Fruit fly (Drosophila melanogaster) whole organism, embryonic: ENCODE data around the gene Syx5.
A peak's percentile ranks its signal among the peaks of the same experiment; 100 is the strongest.

Experiments
- Aef1 ChIP-seq: fragments of 200-800 bp; sonication (Bioruptor generic); IDR thresholded peaks from 3 replicates; pipeline ENCODE4 v1.3.6; 2022; ENCODE audit warnings: missing biosample characterization, missing genetic modification characterization
- Atf6 ChIP-seq: fragments of 200-800 bp; sonication (Bioruptor generic); IDR thresholded peaks from 2 replicates; pipeline ENCODE4 v1.3.6; 2022; ENCODE audit warnings: missing biosample characterization, missing genetic modification characterization
- CG10321 ChIP-seq: fragments of 200-800 bp; sonication (Bioruptor generic); IDR thresholded peaks from 2 replicates; pipeline ENCODE4 v1.3.6; 2022; ENCODE audit warnings: missing biosample characterization, missing genetic modification characterization
- CG10543 ChIP-seq: fragments of 200-800 bp; sonication (Bioruptor generic); optimal IDR thresholded peaks from 3 replicates; lab custom pipeline; 2017; ENCODE audit warnings: missing biosample characterization, mild to moderate bottlenecking, missing genetic modification characterization, moderate library complexity
- CG10654 ChIP-seq: fragments of 200-800 bp; sonication (Bioruptor generic); optimal IDR thresholded peaks from 2 replicates; lab custom pipeline; 2016; ENCODE audit warnings: missing biosample characterization, missing genetic modification characterization
- CG1233 ChIP-seq: fragments of 200-800 bp; sonication (Bioruptor generic); optimal IDR thresholded peaks from 4 replicates; lab custom pipeline; 2018; ENCODE audit warnings: missing biosample characterization, mild to moderate bottlenecking, missing genetic modification characterization
- CG14441 ChIP-seq: fragments of 200-800 bp; sonication (Bioruptor generic); IDR thresholded peaks from 2 replicates; pipeline ENCODE4 v1.3.6; 2022; ENCODE audit warnings: missing biosample characterization, missing genetic modification characterization
- CG16813 ChIP-seq: fragments of 200-800 bp; sonication (Bioruptor generic); IDR thresholded peaks from 3 replicates; pipeline ENCODE4 v1.3.6; 2022; ENCODE audit warnings: missing biosample characterization, missing genetic modification characterization; ENCODE audit not compliant: partially characterized antibody
- CG16815 ChIP-seq: fragments of 200-800 bp; sonication (Bioruptor generic); optimal IDR thresholded peaks from 3 replicates; lab custom pipeline; 2017; ENCODE audit warnings: missing biosample characterization, mild to moderate bottlenecking, missing genetic modification characterization
- CG17802 ChIP-seq: fragments of 200-800 bp; sonication (Bioruptor generic); optimal IDR thresholded peaks from 2 replicates; lab custom pipeline; 2018; ENCODE audit warnings: missing biosample characterization, mild to moderate bottlenecking, missing genetic modification characterization, moderate library complexity
- CG18011 ChIP-seq: fragments of 200-800 bp; sonication (Bioruptor generic); optimal IDR thresholded peaks from 2 replicates; lab custom pipeline; 2017; ENCODE audit warnings: missing biosample characterization, missing genetic modification characterization, mild to moderate bottlenecking, moderate library complexity, missing genotype
- CG30403 ChIP-seq: fragments of 200-800 bp; sonication (Bioruptor generic); optimal IDR thresholded peaks from 3 replicates; lab custom pipeline; 2016; ENCODE audit warnings: missing biosample characterization, missing genetic modification characterization
- CG3065 ChIP-seq: fragments of 200-800 bp; sonication (Bioruptor generic); optimal IDR thresholded peaks from 2 replicates; lab custom pipeline; 2016; ENCODE audit warnings: missing biosample characterization, missing genetic modification characterization
- CG31365 ChIP-seq: fragments of 200-800 bp; sonication (Bioruptor generic); optimal IDR thresholded peaks from 2 replicates; lab custom pipeline; 2018; ENCODE audit warnings: missing biosample characterization, mild to moderate bottlenecking, missing genetic modification characterization
- CG32767 ChIP-seq: fragments of 200-800 bp; sonication (Bioruptor generic); IDR thresholded peaks from 2 replicates; pipeline ENCODE4 v1.3.6; 2022; ENCODE audit warnings: missing biosample characterization, missing genetic modification characterization
- CG4360 ChIP-seq: fragments of 200-800 bp; sonication (Bioruptor generic); IDR thresholded peaks from 2 replicates; pipeline ENCODE4 v1.3.6; 2022; ENCODE audit warnings: missing biosample characterization, missing genetic modification characterization
- CG43689 ChIP-seq: fragments of 200-800 bp; sonication (Bioruptor generic); IDR thresholded peaks from 2 replicates; pipeline ENCODE4 v1.3.6; 2022; ENCODE audit warnings: missing biosample characterization, missing genetic modification characterization
- CG4424 ChIP-seq: fragments of 200-800 bp; sonication (Bioruptor generic); optimal IDR thresholded peaks from 3 replicates; lab custom pipeline; 2016; ENCODE audit warnings: missing biosample characterization, missing genetic modification characterization
- CG4854 ChIP-seq: fragments of 200-800 bp; sonication (Bioruptor generic); optimal IDR thresholded peaks from 2 replicates; lab custom pipeline; 2016; ENCODE audit warnings: missing biosample characterization, missing genetic modification characterization, inconsistent platforms
- CG6254 ChIP-seq: fragments of 200-800 bp; sonication (Bioruptor generic); optimal IDR thresholded peaks from 3 replicates; lab custom pipeline; 2017; ENCODE audit warnings: mild to moderate bottlenecking, missing biosample characterization, missing genetic modification reagents, missing genetic modification characterization
- CG7357 ChIP-seq: fragments of 200-800 bp; sonication (Bioruptor generic); IDR thresholded peaks from 3 replicates; pipeline ENCODE4 v1.3.6; 2022; ENCODE audit warnings: missing biosample characterization, missing genetic modification characterization
- CG7839 ChIP-seq: fragments of 200-800 bp; sonication (Bioruptor generic); optimal IDR thresholded peaks from 3 replicates; lab custom pipeline; 2018; ENCODE audit warnings: missing biosample characterization, mild to moderate bottlenecking, missing genetic modification characterization, moderate library complexity
- CG8290 ChIP-seq, 3 experiments: fragments of 200-800 bp; sonication (Bioruptor generic); optimal IDR thresholded peaks; 2 replicates each; lab custom pipeline; 2016 to 2019; ENCODE audit warnings: missing biosample characterization in 3 of 3, missing genetic modification characterization in 3 of 3, mild to moderate bottlenecking in 2 of 3, moderate library complexity in 1 of 3
- CG9876 ChIP-seq: fragments of 200-800 bp; sonication (Bioruptor generic); optimal IDR thresholded peaks from 2 replicates; lab custom pipeline; 2016; ENCODE audit warnings: missing biosample characterization, missing genetic modification characterization
- CHES-1-like ChIP-seq: fragments of 200-800 bp; sonication (Bioruptor generic); optimal IDR thresholded peaks from 2 replicates; lab custom pipeline; 2016; ENCODE audit warnings: missing biosample characterization, missing genetic modification characterization
- CTCF ChIP-seq: fragments of 200-800 bp; sonication (Bioruptor generic); optimal IDR thresholded peaks from 2 replicates; lab custom pipeline; 2017; ENCODE audit warnings: missing biosample characterization, mild to moderate bottlenecking, missing genetic modification characterization, moderate library complexity
- Dfd ChIP-seq, 2 experiments: fragments of >200 bp; optimal IDR thresholded peaks; 2 replicates each; lab custom pipeline; 2017; ENCODE audit warnings: missing biosample characterization in 2 of 2, missing genetic modification characterization in 2 of 2
- Gsc ChIP-seq: fragments of 200-800 bp; sonication (Bioruptor generic); IDR thresholded peaks from 2 replicates; pipeline ENCODE4 v1.3.6; 2022; ENCODE audit warnings: missing biosample characterization, missing genetic modification characterization
- Kr ChIP-seq: fragments of 200-800 bp; sonication (Bioruptor generic); optimal IDR thresholded peaks from 2 replicates; lab custom pipeline; 2017; ENCODE audit warnings: missing biosample characterization, mild to moderate bottlenecking, missing genetic modification characterization
- Lpt ChIP-seq: fragments of >200 bp; optimal IDR thresholded peaks from 2 replicates; lab custom pipeline; 2018; ENCODE audit warnings: missing biosample characterization, missing genetic modification characterization
- Side ChIP-seq: fragments of 200-800 bp; sonication (Bioruptor generic); optimal IDR thresholded peaks from 2 replicates; lab custom pipeline; 2016; ENCODE audit warnings: missing biosample characterization, missing genetic modification characterization
- Sry-β ChIP-seq: fragments of 200-800 bp; sonication (Bioruptor generic); optimal IDR thresholded peaks from 2 replicates; lab custom pipeline; 2018; ENCODE audit warnings: missing biosample characterization, mild to moderate bottlenecking, missing genetic modification characterization, moderate library complexity
- Sry-δ ChIP-seq: fragments of 200-800 bp; sonication (Bioruptor generic); optimal IDR thresholded peaks from 2 replicates; lab custom pipeline; 2016; ENCODE audit warnings: missing biosample characterization, missing genetic modification characterization
- bab2 ChIP-seq: fragments of 200-800 bp; sonication (Bioruptor generic); optimal IDR thresholded peaks from 2 replicates; lab custom pipeline; 2016; ENCODE audit warnings: missing biosample characterization, missing genetic modification characterization
- bbx ChIP-seq: fragments of 200-800 bp; sonication (Bioruptor generic); IDR thresholded peaks from 2 replicates; pipeline ENCODE4 v1.3.6; 2022; ENCODE audit warnings: missing biosample characterization, missing genetic modification characterization; ENCODE audit not compliant: partially characterized antibody
- corto ChIP-seq: fragments of 200-800 bp; sonication (Bioruptor generic); optimal IDR thresholded peaks from 2 replicates; lab custom pipeline; 2016; ENCODE audit warnings: missing biosample characterization, mild to moderate bottlenecking, missing genetic modification characterization, moderate library complexity
- exex ChIP-seq: fragments of 200-800 bp; sonication (Bioruptor generic); optimal IDR thresholded peaks from 4 replicates; lab custom pipeline; 2018; ENCODE audit warnings: missing biosample characterization, mild to moderate bottlenecking, missing genetic modification characterization, moderate library complexity
- fu2 ChIP-seq: fragments of 200-800 bp; sonication (Bioruptor generic); optimal IDR thresholded peaks from 2 replicates; lab custom pipeline; 2016; ENCODE audit warnings: missing biosample characterization, missing genetic modification characterization
- lab ChIP-seq: fragments of 200-800 bp; sonication (Bioruptor generic); optimal IDR thresholded peaks from 3 replicates; lab custom pipeline; 2017; ENCODE audit warnings: missing biosample characterization, missing genetic modification characterization, mild to moderate bottlenecking, moderate library complexity, missing genetic modification reagents
- lola ChIP-seq, 3 experiments: fragments of >200 bp in 2 of 3; fragments of 200-800 bp in 1 of 3; sonication (Bioruptor generic) in 1 of 3; optimal IDR thresholded peaks; 2 replicates each; lab custom pipeline; 2017 to 2019; ENCODE audit warnings: missing biosample characterization in 3 of 3, missing genetic modification characterization in 3 of 3, mild to moderate bottlenecking in 1 of 3, moderate library complexity in 1 of 3
- luna ChIP-seq: fragments of 200-800 bp; sonication (Bioruptor generic); optimal IDR thresholded peaks from 2 replicates; lab custom pipeline; 2016; ENCODE audit warnings: missing biosample characterization, missing genetic modification characterization
- nmo ChIP-seq: fragments of 200-800 bp; sonication (Bioruptor generic); optimal IDR thresholded peaks from 2 replicates; lab custom pipeline; 2018; ENCODE audit warnings: missing biosample characterization, mild to moderate bottlenecking, missing genetic modification characterization, moderate library complexity
- pb ChIP-seq: fragments of 200-800 bp; sonication (Bioruptor generic); optimal IDR thresholded peaks from 3 replicates; lab custom pipeline; 2016; ENCODE audit warnings: missing biosample characterization, missing genetic modification characterization
- pfk ChIP-seq: fragments of 200-800 bp; sonication (Bioruptor generic); optimal IDR thresholded peaks from 2 replicates; lab custom pipeline; 2018; ENCODE audit warnings: missing biosample characterization, mild to moderate bottlenecking, missing genetic modification characterization, moderate library complexity
- schlank ChIP-seq: fragments of 200-800 bp; sonication (Bioruptor generic); optimal IDR thresholded peaks from 2 replicates; lab custom pipeline; 2018; ENCODE audit warnings: missing biosample characterization, mild to moderate bottlenecking, missing genetic modification characterization
- slp2 ChIP-seq: fragments of 200-800 bp; sonication (Bioruptor generic); optimal IDR thresholded peaks from 2 replicates; lab custom pipeline; 2016; ENCODE audit warnings: missing biosample characterization, missing genetic modification characterization
- toy ChIP-seq: fragments of 200-800 bp; sonication (Bioruptor generic); IDR thresholded peaks from 2 replicates; pipeline ENCODE4 v1.3.6; 2022; ENCODE audit warnings: missing biosample characterization, missing genetic modification characterization
- unc-4 ChIP-seq: fragments of 200-800 bp; sonication (Bioruptor generic); IDR thresholded peaks from 2 replicates; pipeline ENCODE4 v1.3.6; 2022; ENCODE audit warnings: missing biosample characterization, missing genetic modification characterization; ENCODE audit not compliant: partially characterized antibody
- vfl ChIP-seq: fragments of 200-800 bp; sonication (Bioruptor generic); optimal IDR thresholded peaks from 2 replicates; lab custom pipeline; 2016; ENCODE audit warnings: missing biosample characterization, missing genetic modification characterization
- wdn ChIP-seq: fragments of 200-800 bp; sonication (Bioruptor generic); IDR thresholded peaks from 2 replicates; pipeline ENCODE4 v1.3.6; 2022; ENCODE audit warnings: missing biosample characterization, missing genetic modification characterization

Gene Syx5

DNA sequence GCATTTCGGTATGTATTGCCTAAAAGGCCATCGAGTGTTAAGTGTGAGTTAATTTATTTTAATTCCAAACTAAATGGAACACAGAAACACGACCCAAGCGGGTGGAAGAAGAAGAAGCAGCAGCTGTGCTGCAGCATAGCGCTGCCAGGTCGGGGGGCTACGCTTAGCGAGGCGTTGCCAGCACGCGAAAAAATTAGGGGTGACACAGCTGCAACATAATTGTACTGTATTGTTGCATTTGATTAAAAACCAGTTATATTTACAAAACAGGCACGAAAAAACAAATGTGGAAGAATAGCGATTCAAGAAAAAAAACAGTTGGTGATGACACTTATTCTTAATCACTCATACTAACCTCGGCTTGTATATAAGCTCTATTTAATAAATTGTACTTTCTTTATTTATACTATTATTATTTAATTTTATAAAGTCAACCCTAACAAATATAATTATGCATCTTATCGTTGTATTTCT is 43.1 kb downstream of the Syx5 start (continued):
- TF ChIP-seq fu2 (peak; percentile 47), Atf6 (GFP tag; lab: Robert Waterston, UW) (peak; percentile 77), CG32767 (GFP tag; lab: Robert Waterston, UW) (no peak), bbx (GFP tag; lab: Robert Waterston, UW) (peak; percentile 72), CG30403 (GFP tag; lab: Kevin White, UChicago) (peak; percentile 76), CG43689 (GFP tag; lab: Robert Waterston, UW) (peak; percentile 47; the same call in 1 of the 2 replicates), lola (GFP tag; optimal IDR thresholded peaks at IDR 0.05; lab: Kevin White, UChicago) (peak in 1 of 3 experiments; percentile 65), CHES-1-like (GFP tag; lab: Kevin White, UChicago) (peak; percentile 40), CG18011 (GFP tag; lab: Kevin White, UChicago) (peak; percentile 12), CG17802 (peak; percentile 35), Side (GFP tag; lab: Kevin White, UChicago) (peak; percentile 19), CG14441 (GFP tag; lab: Robert Waterston, UW) (no peak; the same call in 1 of the 2 replicates), CG7357 (GFP tag; lab: Robert Waterston, UW) (peak; percentile 65; the same call in 1 of the 3 replicates), Lpt (no peak), CTCF (GFP tag; lab: Kevin White, UChicago) (peak; percentile 89), CG10543 (GFP tag; lab: Kevin White, UChicago) (no peak), vfl (GFP tag; lab: Kevin White, UChicago) (peak; percentile 69), Gsc (GFP tag; lab: Robert Waterston, UW) (0 out of 2 replicates have a peak, but pooled peaks have one; percentile 20), bab2 (GFP tag; lab: Kevin White, UChicago) (peak; percentile 54), Dfd (GFP tag; optimal IDR thresholded peaks at IDR 0.05; lab: Kevin White, UChicago) (no peak), CG10654 (peak; percentile 65), CG6254 (GFP tag; lab: Kevin White, UChicago) (peak; percentile 15), CG10321 (GFP tag; lab: Robert Waterston, UW) (0 out of 2 replicates have a peak, but pooled peaks have one; percentile 40), CG7839 (peak; percentile 78), pfk (GFP tag; lab: Kevin White, UChicago) (peak; percentile 67), lab (GFP tag; lab: Kevin White, UChicago) (no peak), wdn (GFP tag; lab: Robert Waterston, UW) (peak; percentile 70), unc-4 (GFP tag; lab: Robert Waterston, UW) (peak; percentile 58; the same call in 1 of the 2 replicates), toy (GFP tag; lab: Robert Waterston, UW) (0 out of 2 replicates have a peak, but pooled peaks have one; percentile 16), schlank (tag; lab: Kevin White, UChicago) (peak; percentile 26), CG1233 (GFP tag; lab: Kevin White, UChicago) (peak; percentile 21), Sry-δ (peak; percentile 87), CG4854 (GFP tag; lab: Kevin White, UChicago) (no peak), corto (GFP tag; lab: Kevin White, UChicago) (no peak), Kr (GFP tag; lab: Kevin White, UChicago) (no peak), CG4424 (peak; percentile 50), CG3065 (GFP tag; lab: Kevin White, UChicago) (no peak), Sry-β (GFP tag; lab: Kevin White, UChicago) (peak; percentile 11), CG8290 (GFP tag; optimal IDR thresholded peaks at IDR 0.05; lab: Kevin White, UChicago) (peak; percentile 28), CG8290 (tag; optimal IDR thresholded peaks at IDR 0.05; lab: Kevin White, UChicago) (peak in 1 of 2 experiments; percentile 8), exex (tag; lab: Kevin White, UChicago) (peak; percentile 23), slp2 (GFP tag; lab: Kevin White, UChicago) (peak; percentile 25), pb (GFP tag; lab: Kevin White, UChicago) (no peak), Aef1 (GFP tag; lab: Robert Waterston, UW) (peak; percentile 80), CG9876 (peak; percentile 40), CG16813 (GFP tag; lab: Robert Waterston, UW) (peak; percentile 41; the same call in 2 of the 3 replicates), CG16815 (GFP tag; lab: Kevin White, UChicago) (peak; percentile 54), luna (no peak), nmo (GFP tag; lab: Kevin White, UChicago) (peak; percentile 78), CG31365 (tag; lab: Kevin White, UChicago) (no peak), CG4360 (no peak)
